Fruit fly (Drosophila melanogaster) whole organism, embryonic: ENCODE results near the gene ara.

Experiments
- Atf-2 ChIP-seq: fragments of 200-800 bp; sonication (Bioruptor generic); optimal IDR thresholded peaks from 2 replicates; lab custom pipeline; 2016; ENCODE audit warnings: missing biosample characterization, missing genetic modification characterization
- Awh ChIP-seq: fragments of 200-800 bp; sonication (Bioruptor generic); IDR thresholded peaks from 2 replicates; pipeline ENCODE4, ENCODE4 v1.3.6; 2022; ENCODE audit warnings: missing biosample characterization, missing genetic modification characterization
- BtbVII ChIP-seq: fragments of 200-800 bp; sonication (Bioruptor generic); optimal IDR thresholded peaks from 3 replicates; lab custom pipeline; 2017; ENCODE audit warnings: missing biosample characterization, mild to moderate bottlenecking, missing genetic modification characterization
- CG11456 ChIP-seq: fragments of 200-800 bp; sonication (Bioruptor generic); IDR thresholded peaks from 3 replicates; pipeline ENCODE4 v1.3.6; 2022; ENCODE audit warnings: missing biosample characterization, missing genetic modification characterization
- CG12236 ChIP-seq: fragments of 200-800 bp; sonication (Bioruptor generic); optimal IDR thresholded peaks from 2 replicates; lab custom pipeline; 2016; ENCODE audit warnings: missing biosample characterization, missing genetic modification characterization
- CG13894 ChIP-seq: fragments of 200-800 bp; sonication (Bioruptor generic); optimal IDR thresholded peaks from 3 replicates; lab custom pipeline; 2018; ENCODE audit warnings: missing biosample characterization, mild to moderate bottlenecking, missing genetic modification characterization, moderate library complexity
- CG2116 ChIP-seq: fragments of 200-800 bp; sonication (Bioruptor generic); optimal IDR thresholded peaks from 3 replicates; lab custom pipeline; 2018; ENCODE audit warnings: missing biosample characterization, mild to moderate bottlenecking, missing genetic modification characterization
- CG2120 ChIP-seq: fragments of 200-800 bp; sonication (Bioruptor generic); optimal IDR thresholded peaks from 3 replicates; lab custom pipeline; 2016; ENCODE audit warnings: missing biosample characterization, missing genetic modification characterization
- CG4617 ChIP-seq: fragments of 200-800 bp; sonication (Bioruptor generic); optimal IDR thresholded peaks from 3 replicates; lab custom pipeline; 2016; ENCODE audit warnings: missing biosample characterization, missing genetic modification characterization, borderline replicate concordance
- CG8290 ChIP-seq, 3 experiments: fragments of 200-800 bp; sonication (Bioruptor generic); optimal IDR thresholded peaks; 2 replicates each; lab custom pipeline; 2016 to 2019; ENCODE audit warnings: missing biosample characterization in 3 of 3, missing genetic modification characterization in 3 of 3, mild to moderate bottlenecking in 2 of 3, moderate library complexity in 1 of 3
- CG8478 ChIP-seq: fragments of >200 bp; optimal IDR thresholded peaks from 2 replicates; lab custom pipeline; 2018
- CG8924 ChIP-seq: fragments of 200-800 bp; optimal IDR thresholded peaks from 3 replicates; lab custom pipeline; 2019; ENCODE audit warnings: missing biosample characterization, mild to moderate bottlenecking, missing genetic modification characterization, moderate library complexity
- CG9215 ChIP-seq: fragments of 200-800 bp; sonication (Bioruptor generic); IDR thresholded peaks from 2 replicates; pipeline ENCODE4 v1.3.6; 2022; ENCODE audit warnings: missing biosample characterization, missing genetic modification characterization
- Camta ChIP-seq: fragments of 200-800 bp; sonication (Bioruptor generic); optimal IDR thresholded peaks from 2 replicates; lab custom pipeline; 2016; ENCODE audit warnings: missing biosample characterization, missing genetic modification characterization
- Dip3 ChIP-seq: fragments of 200-800 bp; sonication (Bioruptor generic); optimal IDR thresholded peaks from 3 replicates; lab custom pipeline; 2016; ENCODE audit warnings: missing biosample characterization, missing genetic modification characterization
- Doc3 ChIP-seq: fragments of 200-800 bp; sonication (Bioruptor generic); IDR thresholded peaks from 3 replicates; pipeline ENCODE4 v1.3.6; 2022; ENCODE audit warnings: missing biosample characterization, missing genetic modification characterization; ENCODE audit not compliant: partially characterized antibody
- Dp ChIP-seq: fragments of 200-800 bp; sonication (Bioruptor generic); optimal IDR thresholded peaks from 2 replicates; lab custom pipeline; 2018; ENCODE audit warnings: missing biosample characterization, mild to moderate bottlenecking, missing genetic modification characterization, moderate library complexity
- E2f1 ChIP-seq: fragments of 200-800 bp; sonication (Bioruptor generic); IDR thresholded peaks from 2 replicates; pipeline ENCODE4 v1.3.6; 2022; ENCODE audit warnings: missing biosample characterization, missing genetic modification characterization
- Ets65A ChIP-seq: fragments of 200-800 bp; sonication (Bioruptor generic); peaks from one replicate; lab custom pipeline; 2016; ENCODE audit warnings: missing biosample characterization, missing genetic modification characterization
- Fer1 ChIP-seq: fragments of 200-800 bp; sonication (Bioruptor generic); optimal IDR thresholded peaks from 2 replicates; lab custom pipeline; 2017; ENCODE audit warnings: missing biosample characterization, mild to moderate bottlenecking, missing genetic modification characterization
- H2.0 ChIP-seq: fragments of 200-800 bp; sonication (Bioruptor generic); IDR thresholded peaks from 2 replicates; pipeline ENCODE4 v1.3.6; 2022; ENCODE audit warnings: missing biosample characterization, missing genetic modification characterization
- HLH3B ChIP-seq: fragments of 200-800 bp; sonication (Bioruptor generic); IDR thresholded peaks from 2 replicates; pipeline ENCODE4 v1.3.6; 2022; ENCODE audit warnings: missing biosample characterization, missing genetic modification characterization
- HLHmδ ChIP-seq: fragments of 200-800 bp; sonication (Bioruptor generic); optimal IDR thresholded peaks from 2 replicates; lab custom pipeline; 2018; ENCODE audit warnings: missing biosample characterization, mild to moderate bottlenecking, missing genetic modification characterization, moderate library complexity
- Hr3 ChIP-seq: fragments of 200-800 bp; sonication (Bioruptor generic); optimal IDR thresholded peaks from 3 replicates; lab custom pipeline; 2016; ENCODE audit warnings: missing biosample characterization, missing genetic modification characterization
- MESR4 ChIP-seq: fragments of 200-800 bp; sonication (Bioruptor generic); optimal IDR thresholded peaks from 2 replicates; lab custom pipeline; 2018; ENCODE audit warnings: missing biosample characterization, mild to moderate bottlenecking, missing genetic modification characterization, moderate library complexity
- Med ChIP-seq: fragments of 200-800 bp; sonication (Bioruptor generic); peaks from one replicate; lab custom pipeline; 2016; ENCODE audit warnings: missing biosample characterization, missing genetic modification characterization, mild to moderate bottlenecking, inconsistent platforms, moderate library complexity
- Ptx1 ChIP-seq: fragments of 200-800 bp; sonication (Bioruptor generic); IDR thresholded peaks from 2 replicates; pipeline ENCODE4 v1.3.6; 2022; ENCODE audit warnings: missing biosample characterization, missing genetic modification characterization
- Sox102F ChIP-seq: fragments of 200-800 bp; sonication (Bioruptor generic); optimal IDR thresholded peaks from 2 replicates; lab custom pipeline; 2018; ENCODE audit warnings: missing biosample characterization, mild to moderate bottlenecking, missing genetic modification characterization, moderate library complexity
- abd-A ChIP-seq: fragments of 200-800 bp; sonication (Bioruptor generic); optimal IDR thresholded peaks from 3 replicates; lab custom pipeline; 2019; ENCODE audit warnings: missing biosample characterization, mild to moderate bottlenecking, missing genetic modification characterization, moderate library complexity
- ara ChIP-seq: fragments of 200-800 bp; sonication (Bioruptor generic); IDR thresholded peaks from 2 replicates; pipeline ENCODE4 v1.3.6; 2022; ENCODE audit warnings: missing biosample characterization, missing genetic modification characterization
- bbx ChIP-seq: fragments of 200-800 bp; sonication (Bioruptor generic); IDR thresholded peaks from 2 replicates; pipeline ENCODE4 v1.3.6; 2022; ENCODE audit warnings: missing biosample characterization, missing genetic modification characterization; ENCODE audit not compliant: partially characterized antibody
- chif ChIP-seq, 2 experiments: fragments of 200-800 bp; sonication (Bioruptor generic); optimal IDR thresholded peaks; 3 replicates each; lab custom pipeline; 2016; ENCODE audit warnings: missing biosample characterization in 2 of 2, missing genetic modification characterization in 2 of 2
- crc ChIP-seq: fragments of 200-800 bp; sonication (Bioruptor generic); optimal IDR thresholded peaks from 2 replicates; lab custom pipeline; 2016; ENCODE audit warnings: missing biosample characterization, missing genetic modification characterization
- croc ChIP-seq: fragments of 200-800 bp; sonication (Bioruptor generic); conservative IDR thresholded peaks from 3 replicates; pipeline ENCODE4 v1.3.6; 2022; ENCODE audit warnings: missing biosample characterization, missing genetic modification characterization
- dimm ChIP-seq: fragments of 200-800 bp; sonication (Bioruptor generic); IDR thresholded peaks from 2 replicates; pipeline ENCODE4 v1.3.6; 2022; ENCODE audit warnings: missing biosample characterization, missing genetic modification characterization
- dysf ChIP-seq: fragments of 200-800 bp; sonication (Bioruptor generic); IDR thresholded peaks from 3 replicates; pipeline ENCODE4 v1.3.6; 2022; ENCODE audit warnings: missing biosample characterization, missing genetic modification characterization
- fru ChIP-seq: fragments of >200 bp; optimal IDR thresholded peaks from 2 replicates; lab custom pipeline; 2017
- fu2 ChIP-seq: fragments of 200-800 bp; sonication (Bioruptor generic); optimal IDR thresholded peaks from 2 replicates; lab custom pipeline; 2016; ENCODE audit warnings: missing biosample characterization, missing genetic modification characterization
- insv ChIP-seq, 2 experiments: fragments of 200-800 bp; sonication (Bioruptor generic); optimal IDR thresholded peaks; 3 replicates each; lab custom pipeline; 2016 to 2018; ENCODE audit warnings: missing biosample characterization in 2 of 2, missing genetic modification characterization in 2 of 2
- inv ChIP-seq: fragments of 200-800 bp; sonication (Bioruptor generic); IDR thresholded peaks from 2 replicates; pipeline ENCODE4 v1.3.6; 2022; ENCODE audit warnings: missing biosample characterization, missing genetic modification characterization; ENCODE audit not compliant: partially characterized antibody
- ken ChIP-seq: fragments of 200-800 bp; sonication (Bioruptor generic); IDR thresholded peaks from 3 replicates; pipeline ENCODE4 v1.3.6; 2022; ENCODE audit warnings: missing biosample characterization, missing genetic modification characterization
- klu ChIP-seq: fragments of 200-800 bp; sonication (Bioruptor generic); IDR thresholded peaks from 2 replicates; pipeline ENCODE4 v1.3.6; 2022; ENCODE audit warnings: missing biosample characterization, missing genetic modification characterization
- lilli ChIP-seq: fragments of 200-800 bp; sonication (Bioruptor generic); optimal IDR thresholded peaks from 3 replicates; lab custom pipeline; 2016; ENCODE audit warnings: missing biosample characterization, missing genetic modification characterization
- luna ChIP-seq: fragments of 200-800 bp; sonication (Bioruptor generic); optimal IDR thresholded peaks from 2 replicates; lab custom pipeline; 2016; ENCODE audit warnings: missing biosample characterization, missing genetic modification characterization
- mld ChIP-seq: fragments of 200-800 bp; sonication (Bioruptor generic); IDR thresholded peaks from 3 replicates; pipeline ENCODE4 v1.3.6; 2022; ENCODE audit warnings: missing biosample characterization, missing genetic modification characterization; ENCODE audit not compliant: partially characterized antibody
- pita ChIP-seq: fragments of 200-800 bp; sonication (Bioruptor generic); optimal IDR thresholded peaks from 2 replicates; lab custom pipeline; 2017; ENCODE audit warnings: missing biosample characterization, mild to moderate bottlenecking, missing genetic modification characterization
- scrt ChIP-seq: fragments of 200-800 bp; sonication (Bioruptor generic); optimal IDR thresholded peaks from 2 replicates; lab custom pipeline; 2018; ENCODE audit warnings: missing biosample characterization, mild to moderate bottlenecking, missing genetic modification characterization, moderate library complexity
- sima ChIP-seq: fragments of 200-800 bp; sonication (Bioruptor generic); optimal IDR thresholded peaks from 2 replicates; lab custom pipeline; 2016; ENCODE audit warnings: missing biosample characterization, missing genetic modification characterization
- sob ChIP-seq: fragments of 200-800 bp; sonication (Bioruptor generic); IDR thresholded peaks from 2 replicates; pipeline ENCODE4 v1.3.6; 2022; ENCODE audit warnings: missing biosample characterization, missing genetic modification characterization
- sqz ChIP-seq: fragments of 200-800 bp; sonication (Bioruptor generic); optimal IDR thresholded peaks from 3 replicates; lab custom pipeline; 2018; ENCODE audit warnings: missing biosample characterization, mild to moderate bottlenecking, missing genetic modification characterization
- unpg ChIP-seq: fragments of 200-800 bp; sonication (Bioruptor generic); optimal IDR thresholded peaks from 3 replicates; lab custom pipeline; 2018; ENCODE audit warnings: missing biosample characterization, mild to moderate bottlenecking, missing genetic modification characterization, moderate library complexity
- vfl ChIP-seq: fragments of 200-800 bp; sonication (Bioruptor generic); optimal IDR thresholded peaks from 2 replicates; lab custom pipeline; 2016; ENCODE audit warnings: missing biosample characterization, missing genetic modification characterization

The ara gene

DNA sequence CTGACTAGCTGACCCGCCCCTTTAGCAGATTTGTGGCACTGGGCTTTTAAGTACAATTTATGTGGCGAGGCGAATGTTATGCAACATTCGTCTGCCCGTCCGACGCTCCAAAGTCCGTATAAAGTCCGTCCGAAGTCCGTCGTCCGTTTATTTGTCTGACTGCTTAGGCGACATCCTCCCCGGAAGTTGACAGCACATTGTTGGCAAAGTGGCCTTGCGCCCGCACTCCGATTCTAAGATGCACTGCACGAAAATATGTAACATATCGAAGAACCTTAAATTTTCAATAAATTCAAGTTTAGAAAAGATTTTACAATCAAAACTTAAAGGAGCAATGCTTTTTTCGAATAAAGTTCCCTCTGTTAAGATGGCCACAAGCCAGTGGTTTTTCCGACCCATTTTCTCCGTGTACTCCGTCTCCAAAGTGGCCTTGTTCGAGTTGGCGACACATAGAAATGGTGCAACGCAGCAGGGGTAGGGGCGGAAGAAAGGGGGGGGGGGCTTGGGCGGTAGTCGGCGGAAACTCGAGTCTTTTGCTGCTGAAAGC lies 38.4 kb downstream of the ara start (continued):
- TF ChIP-seq pita (no peak), fu2 (no peak), Awh (GFP tag; lab: Robert Waterston, UW) (0 out of 2 replicates have a peak, but pooled peaks have one; percentile 20), lilli (no peak), MESR4 (GFP tag; lab: Kevin White, UChicago) (no peak), Ets65A (GFP tag; lab: Kevin White, UChicago) (peak; percentile 91), ara (GFP tag; lab: Robert Waterston, UW) (peak; percentile 80), klu (GFP tag; lab: Robert Waterston, UW) (no peak), luna (GFP tag; lab: Kevin White, UChicago) (no peak), CG8290 (GFP tag; optimal IDR thresholded peaks at IDR 0.05; lab: Kevin White, UChicago) (no peak), CG8290 (tag; optimal IDR thresholded peaks at IDR 0.05; lab: Kevin White, UChicago) (no peak), HLH3B (GFP tag; lab: Robert Waterston, UW) (no peak), inv (GFP tag; lab: Robert Waterston, UW) (no peak), chif (GFP tag; optimal IDR thresholded peaks at IDR 0.05; lab: Kevin White, UChicago) (no peak), Sox102F (GFP tag; lab: Kevin White, UChicago) (peak; percentile 51), dysf (GFP tag; lab: Robert Waterston, UW) (peak; percentile 54; the same call in 2 of the 3 replicates), CG4617 (GFP tag; lab: Kevin White, UChicago) (no peak), Dp (GFP tag; lab: Kevin White, UChicago) (no peak), Fer1 (no peak), unpg (GFP tag; lab: Kevin White, UChicago) (peak; percentile 21), mld (GFP tag; lab: Robert Waterston, UW) (no peak), ken (peak; percentile 52; the same call in 1 of the 3 replicates), Atf-2 (no peak), vfl (no peak), fru (lab: Kevin White, UChicago) (no peak), CG2116 (GFP tag; lab: Kevin White, UChicago) (no peak), Ptx1 (GFP tag; lab: Robert Waterston, UW) (peak; percentile 40; the same call in 1 of the 2 replicates), dimm (GFP tag; lab: Robert Waterston, UW) (no peak), Hr3 (GFP tag; lab: Kevin White, UChicago) (no peak), abd-A (tag; lab: Kevin White, UChicago) (no peak), Med (peak; percentile 84), crc (GFP tag; lab: Kevin White, UChicago) (no peak), Doc3 (no peak), sqz (no peak), sima (no peak), CG2120 (GFP tag; lab: Kevin White, UChicago) (no peak), insv (GFP tag; optimal IDR thresholded peaks at IDR 0.05; lab: Kevin White, UChicago) (no peak), CG11456 (GFP tag; lab: Robert Waterston, UW) (no peak), CG8924 (tag; lab: Kevin White, UChicago) (peak; percentile 18), Camta (no peak), sob (GFP tag; lab: Robert Waterston, UW) (no peak), Dip3 (GFP tag; lab: Kevin White, UChicago) (no peak), H2.0 (no peak), bbx (GFP tag; lab: Robert Waterston, UW) (no peak), croc (0 out of 3 replicates have a peak, but pooled peaks have one; percentile 17), E2f1 (GFP tag; lab: Robert Waterston, UW) (no peak), CG9215 (GFP tag; lab: Robert Waterston, UW) (no peak), CG8478 (lab: Kevin White, UChicago) (no peak), CG12236 (GFP tag; lab: Kevin White, UChicago) (no peak), HLHmδ (GFP tag; lab: Kevin White, UChicago) (no peak), CG13894 (tag; lab: Kevin White, UChicago) (no peak), BtbVII (GFP tag; lab: Kevin White, UChicago) (no peak), scrt (GFP tag; lab: Kevin White, UChicago) (no peak)
